Worm (Caenorhabditis elegans) whole organism, late embryonic: ENCODE measurements around the gene R04D3.2.

Experiments
- ama-1 ChIP-seq: fragments of 150-350 bp; optimal IDR thresholded peaks from 2 replicates; lab custom pipeline; 2014
- nfya-1 ChIP-seq: sonication (generic microtip); optimal IDR thresholded peaks from 2 replicates; lab custom pipeline; 2017; ENCODE audit warnings: missing genetic modification characterization, mild to moderate bottlenecking, missing compliant biosample characterization, antibody characterized with exemption, moderate library complexity
- nhr-11 ChIP-seq: fragments of 150-350 bp; optimal IDR thresholded peaks from 2 replicates; lab custom pipeline; 2014; ENCODE audit warnings: missing biosample characterization, missing genetic modification characterization
- pha-4 ChIP-seq: fragments of 150-350 bp; optimal IDR thresholded peaks from 2 replicates; lab custom pipeline; 2018; ENCODE audit warnings: missing biosample characterization, missing genetic modification reagents, missing genetic modification characterization

DNA sequence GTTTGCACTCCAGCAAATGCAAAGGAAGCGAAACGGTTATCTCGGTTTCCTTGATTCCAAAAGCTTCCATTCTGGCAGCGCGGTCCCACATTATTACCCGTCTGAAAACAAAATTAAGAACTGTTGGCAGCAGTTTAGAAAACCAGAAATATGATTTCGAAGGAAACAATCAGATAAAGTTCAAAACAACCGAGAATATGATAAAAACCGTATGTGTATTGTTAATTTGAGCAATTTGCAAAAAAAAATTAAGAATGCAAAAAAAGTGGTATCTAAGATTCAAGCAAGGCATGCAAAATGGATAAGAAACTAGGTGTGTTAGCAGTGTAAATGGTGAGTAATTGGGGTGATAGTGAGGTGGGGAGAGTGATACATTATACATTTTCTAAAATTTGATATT is 2.3 kb upstream of the R04D3.2 start, which contains the start of gene R04D3.4:
- TF ChIP-seq pha-4 (tag; lab: Kevin White, UChicago) (no peak), ama-1 (lab: Kevin White, UChicago) (no peak), nhr-11 (tag; lab: Kevin White, UChicago) (no peak), nfya-1 (tag; lab: Kevin White, UChicago) (no peak)
